Fruit fly (Drosophila melanogaster): ENCODE data around the gene Dysb.

DNA sequence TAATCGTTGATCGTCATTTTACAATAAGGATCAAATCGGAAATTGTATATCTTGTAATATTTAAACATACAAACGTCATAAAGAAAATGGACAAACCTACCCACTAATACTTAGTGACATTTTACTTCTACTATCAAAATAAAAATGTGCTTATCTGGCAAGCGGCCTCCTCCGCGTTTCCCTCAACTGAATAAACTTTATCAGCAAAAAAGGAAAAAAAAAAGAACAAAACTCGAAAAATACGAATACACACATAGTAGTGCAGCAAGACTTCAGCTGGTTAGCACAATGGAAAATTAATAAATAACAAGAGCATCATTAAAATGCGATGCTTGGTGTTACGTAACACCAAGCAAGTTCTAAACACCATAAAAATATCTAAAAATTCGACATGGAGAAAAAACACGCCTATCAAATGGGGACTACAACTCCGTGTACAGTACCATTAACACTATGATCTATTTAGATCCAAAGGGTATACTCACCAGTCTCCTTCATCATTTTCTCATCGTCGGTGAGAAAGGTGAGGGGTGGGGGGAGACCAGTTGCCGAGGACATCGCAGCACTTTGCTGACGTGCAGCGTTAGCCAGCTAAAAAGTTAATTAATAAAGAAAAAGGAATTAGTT, 30.0 kb downstream of the Dysb start:
- TF ChIP-seq ttk (optimal IDR thresholded peaks at IDR 0.05): no peak
- TF ChIP-seq Sin3A (optimal IDR thresholded peaks at IDR 0.05): no peak

All from Kc167 (cell line).